Fruit fly (Drosophila melanogaster): Measurements from ENCODE around the gene CG16790.

- no peak for TF ChIP-seq CTCF (optimal IDR thresholded peaks at IDR 0.05)
- TF ChIP-seq CG8478 (optimal IDR thresholded peaks at IDR 0.05): no peak
Observed at dm6 chr3R:9594839-9595238, 24.8 kb upstream of the CG16790 start.
